Fruit fly (Drosophila melanogaster) whole organism, adult: ENCODE measurements around the gene CG5290.

Experiments used
- CG11617 ChIP-seq: fragments of 200-800 bp; sonication (Bioruptor generic); optimal IDR thresholded peaks from 2 replicates; lab custom pipeline; 2017; ENCODE audit warnings: mild to moderate bottlenecking, missing biosample characterization, missing genetic modification reagents, missing genetic modification characterization
- CG12768 ChIP-seq: fragments of 200-800 bp; sonication (Bioruptor generic); optimal IDR thresholded peaks from 2 replicates; lab custom pipeline; 2017; ENCODE audit warnings: missing biosample characterization, missing genetic modification characterization, mild to moderate bottlenecking, moderate library complexity, missing genetic modification reagents
- CG14711 ChIP-seq: fragments of 200-800 bp; sonication (Bioruptor generic); optimal IDR thresholded peaks from 2 replicates; lab custom pipeline; 2018; ENCODE audit warnings: missing biosample characterization, mild to moderate bottlenecking, missing genetic modification characterization, moderate library complexity
- CG1620 ChIP-seq: fragments of 200-800 bp; sonication (Bioruptor generic); optimal IDR thresholded peaks from 2 replicates; lab custom pipeline; 2016; ENCODE audit warnings: missing biosample characterization, missing genetic modification characterization
- CG33017 ChIP-seq: fragments of 200-800 bp; sonication (Bioruptor generic); optimal IDR thresholded peaks from 2 replicates; lab custom pipeline; 2018; ENCODE audit warnings: missing biosample characterization, mild to moderate bottlenecking, missing genetic modification characterization, moderate library complexity
- CG5204 ChIP-seq: fragments of 200-800 bp; sonication (Bioruptor generic); optimal IDR thresholded peaks from 2 replicates; lab custom pipeline; 2016; ENCODE audit warnings: missing biosample characterization, missing genetic modification characterization
- CG7045 ChIP-seq: fragments of 200-800 bp; sonication (Bioruptor generic); optimal IDR thresholded peaks from 2 replicates; lab custom pipeline; 2017; ENCODE audit warnings: missing biosample characterization, mild to moderate bottlenecking, missing genetic modification characterization
- CG7101 ChIP-seq: fragments of 200-800 bp; sonication (Bioruptor generic); optimal IDR thresholded peaks from 2 replicates; lab custom pipeline; 2018; ENCODE audit warnings: missing biosample characterization, mild to moderate bottlenecking, missing genetic modification characterization, moderate library complexity
- Clk ChIP-seq: fragments of 200-800 bp; sonication (Bioruptor generic); optimal IDR thresholded peaks from 2 replicates; lab custom pipeline; 2017; ENCODE audit warnings: missing biosample characterization, missing genetic modification characterization
- Crg-1 ChIP-seq: fragments of 200-800 bp; sonication (Bioruptor generic); optimal IDR thresholded peaks from 2 replicates; lab custom pipeline; 2016; ENCODE audit warnings: missing biosample characterization, missing genetic modification characterization
- Hr96 ChIP-seq: fragments of 200-800 bp; sonication (Bioruptor generic); optimal IDR thresholded peaks from 2 replicates; lab custom pipeline; 2016; ENCODE audit warnings: missing biosample characterization, missing genetic modification characterization
- Mnt ChIP-seq: fragments of 200-800 bp; sonication (Bioruptor generic); optimal IDR thresholded peaks from 2 replicates; lab custom pipeline; 2016; ENCODE audit warnings: missing biosample characterization, mild to moderate bottlenecking, missing genetic modification characterization
- bab1 ChIP-seq: fragments of 200-800 bp; sonication (Bioruptor generic); optimal IDR thresholded peaks from 3 replicates; lab custom pipeline; 2019; ENCODE audit warnings: missing biosample characterization, mild to moderate bottlenecking, missing genetic modification characterization, moderate library complexity
- cic ChIP-seq: fragments of 200-800 bp; sonication (Bioruptor generic); optimal IDR thresholded peaks from 2 replicates; lab custom pipeline; 2017; ENCODE audit warnings: missing biosample characterization, mild to moderate bottlenecking, missing genetic modification characterization, moderate library complexity
- cnc ChIP-seq, 2 experiments: fragments of >200 bp; optimal IDR thresholded peaks; 2 replicates each; lab custom pipeline; 2017
- kay ChIP-seq: fragments of 200-800 bp; sonication (Bioruptor generic); peaks from one replicate; lab custom pipeline; 2016; ENCODE audit warnings: missing biosample characterization, missing genetic modification characterization, borderline replicate concordance
- ovo ChIP-seq: fragments of 200-800 bp; sonication (Bioruptor generic); optimal IDR thresholded peaks from 2 replicates; lab custom pipeline; 2016; ENCODE audit warnings: missing biosample characterization, missing genetic modification characterization
- pad ChIP-seq: fragments of 200-800 bp; sonication (Bioruptor generic); optimal IDR thresholded peaks from 3 replicates; lab custom pipeline; 2017; ENCODE audit warnings: missing biosample characterization, missing genetic modification characterization, mild to moderate bottlenecking, moderate library complexity, missing genetic modification reagents
- tj ChIP-seq: fragments of 200-800 bp; sonication (Bioruptor generic); optimal IDR thresholded peaks from 3 replicates; lab custom pipeline; 2017; ENCODE audit warnings: missing biosample characterization, mild to moderate bottlenecking, missing genetic modification characterization, moderate library complexity
- toe ChIP-seq: fragments of 200-800 bp; sonication (Bioruptor generic); optimal IDR thresholded peaks from 2 replicates; lab custom pipeline; 2016; ENCODE audit warnings: missing biosample characterization, missing genetic modification characterization

Gene CG5290

dm6 chr3L:17946376-17946775, 34.0 kb upstream of the CG5290 start:
- TF ChIP-seq Hr96 (no peak), CG14711 (tag; lab: Kevin White, UChicago) (no peak), cnc (optimal IDR thresholded peaks at IDR 0.05; lab: Kevin White, UChicago) (no peak), tj (GFP tag; lab: Kevin White, UChicago) (no peak), CG33017 (tag; lab: Kevin White, UChicago) (no peak), CG5204 (no peak), ovo (GFP tag; lab: Kevin White, UChicago) (no peak), CG7045 (no peak), CG1620 (no peak), kay (no peak), cic (GFP tag; lab: Kevin White, UChicago) (no peak), CG7101 (tag; lab: Kevin White, UChicago) (no peak), Mnt (GFP tag; lab: Kevin White, UChicago) (no peak), Crg-1 (GFP tag; lab: Kevin White, UChicago) (no peak), Clk (GFP tag; lab: Kevin White, UChicago) (no peak), CG12768 (GFP tag; lab: Kevin White, UChicago) (no peak), CG11617 (GFP tag; lab: Kevin White, UChicago) (no peak), toe (GFP tag; lab: Kevin White, UChicago) (no peak), bab1 (GFP tag; lab: Kevin White, UChicago) (no peak), pad (GFP tag; lab: Kevin White, UChicago) (no peak)

dm6 chr3L:17945422-17945821, 33.1 kb upstream of the CG5290 start:
- TF ChIP-seq Mnt (GFP tag; lab: Kevin White, UChicago): no peak
- TF ChIP-seq Crg-1 (GFP tag; lab: Kevin White, UChicago): no peak
- no peak for TF ChIP-seq pad (GFP tag; lab: Kevin White, UChicago)
- TF ChIP-seq CG7045: no peak
- no peak for TF ChIP-seq CG12768 (GFP tag; lab: Kevin White, UChicago)
- TF ChIP-seq Hr96: no peak
- TF ChIP-seq CG7101 (tag; lab: Kevin White, UChicago): no peak
- no peak for TF ChIP-seq CG1620

dm6 chr3L:17944614-17945013, 32.2 kb upstream of the CG5290 start:
- no peak for TF ChIP-seq cnc (optimal IDR thresholded peaks at IDR 0.05; lab: Kevin White, UChicago)
- TF ChIP-seq bab1 (GFP tag; lab: Kevin White, UChicago): no peak
- TF ChIP-seq CG14711 (tag; lab: Kevin White, UChicago): no peak
- no peak for TF ChIP-seq kay
- TF ChIP-seq Hr96: no peak
- TF ChIP-seq cic (GFP tag; lab: Kevin White, UChicago): no peak
- TF ChIP-seq pad (GFP tag; lab: Kevin White, UChicago): no peak
- no peak for TF ChIP-seq Mnt (GFP tag; lab: Kevin White, UChicago)
- TF ChIP-seq CG12768 (GFP tag; lab: Kevin White, UChicago): no peak
- no peak for TF ChIP-seq Clk (GFP tag; lab: Kevin White, UChicago)
- TF ChIP-seq ovo (GFP tag; lab: Kevin White, UChicago): no peak
- no peak for TF ChIP-seq CG7101 (tag; lab: Kevin White, UChicago)
- no peak for TF ChIP-seq tj (GFP tag; lab: Kevin White, UChicago)
- no peak for TF ChIP-seq CG33017 (tag; lab: Kevin White, UChicago)
- no peak for TF ChIP-seq toe (GFP tag; lab: Kevin White, UChicago)

dm6 chr3L:17942449-17942848, 30.1 kb upstream of the CG5290 start:
- TF ChIP-seq cnc (optimal IDR thresholded peaks at IDR 0.05; lab: Kevin White, UChicago) (no peak), cic (GFP tag; lab: Kevin White, UChicago) (no peak), CG1620 (no peak), CG5204 (no peak), CG33017 (tag; lab: Kevin White, UChicago) (no peak), pad (GFP tag; lab: Kevin White, UChicago) (no peak), Crg-1 (GFP tag; lab: Kevin White, UChicago) (no peak), CG12768 (GFP tag; lab: Kevin White, UChicago) (no peak), ovo (GFP tag; lab: Kevin White, UChicago) (no peak), kay (no peak), bab1 (GFP tag; lab: Kevin White, UChicago) (no peak), tj (GFP tag; lab: Kevin White, UChicago) (no peak), CG14711 (tag; lab: Kevin White, UChicago) (no peak), CG11617 (GFP tag; lab: Kevin White, UChicago) (no peak)

dm6 chr3L:17941575-17941974, 29.2 kb upstream of the CG5290 start:
- TF ChIP-seq CG7045 (no peak), Hr96 (no peak), CG1620 (no peak), tj (GFP tag; lab: Kevin White, UChicago) (no peak)

- TF ChIP-seq CG33017 (tag; lab: Kevin White, UChicago) (no peak), cnc (optimal IDR thresholded peaks at IDR 0.05; lab: Kevin White, UChicago) (no peak), CG11617 (GFP tag; lab: Kevin White, UChicago) (no peak), Mnt (GFP tag; lab: Kevin White, UChicago) (no peak), pad (GFP tag; lab: Kevin White, UChicago) (no peak), tj (GFP tag; lab: Kevin White, UChicago) (no peak), CG7101 (tag; lab: Kevin White, UChicago) (no peak)
These were observed 28.6 kb upstream of the CG5290 start for dm6 chr3L:17940988-17941387.

dm6 chr3L:17939649-17940048, 27.3 kb upstream of the CG5290 start:
- no peak for TF ChIP-seq cnc (optimal IDR thresholded peaks at IDR 0.05; lab: Kevin White, UChicago)
- TF ChIP-seq CG1620: no peak
- TF ChIP-seq Hr96: no peak
- TF ChIP-seq toe (GFP tag; lab: Kevin White, UChicago): no peak
- TF ChIP-seq bab1 (GFP tag; lab: Kevin White, UChicago): no peak
- peak; percentile 23 for TF ChIP-seq tj (GFP tag; lab: Kevin White, UChicago)
- no peak for TF ChIP-seq CG7101 (tag; lab: Kevin White, UChicago)
- TF ChIP-seq CG7045: no peak
- TF ChIP-seq CG11617 (GFP tag; lab: Kevin White, UChicago): no peak
